Worm (Caenorhabditis elegans) whole organism, L1 larva: ENCODE results near the gene dnpp-1.
A peak's percentile ranks its signal among the peaks of the same experiment; 100 is the strongest.

Source experiments
- lsy-2 ChIP-seq, 2 experiments: fragments of 150-350 bp; optimal IDR thresholded peaks; 2 replicates each; lab custom pipeline; 2014; ENCODE audit warnings: missing biosample characterization in 2 of 2, missing genetic modification characterization in 2 of 2
- zag-1 ChIP-seq: fragments of 150-350 bp; optimal IDR thresholded peaks from 2 replicates; lab custom pipeline; 2014; ENCODE audit warnings: missing biosample characterization, missing genetic modification characterization

DNA sequence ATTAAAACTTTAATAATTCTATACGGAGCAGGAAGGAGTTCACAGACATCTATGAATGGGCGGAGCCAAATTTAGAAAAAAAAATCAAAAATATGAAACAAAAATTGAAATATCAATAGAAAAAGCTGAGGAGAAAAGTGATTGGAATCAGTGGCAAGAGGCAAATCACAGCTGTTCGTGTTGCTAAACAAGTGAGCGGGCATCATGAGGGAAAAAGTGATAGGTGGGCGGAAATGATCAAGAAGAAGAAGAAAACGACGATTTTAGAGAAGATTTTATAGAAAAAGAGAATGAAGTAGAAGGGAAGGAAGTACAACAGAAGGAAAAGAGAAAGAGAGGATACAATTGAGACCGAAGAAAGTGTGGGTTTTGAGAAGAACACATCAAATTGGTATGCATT, 35.0 kb upstream of the dnpp-1 start:
- TF ChIP-seq zag-1 (tag; lab: Kevin White, UChicago) (no peak), lsy-2 (tag; optimal IDR thresholded peaks at IDR 0.05; lab: Kevin White, UChicago) (peak in 1 of 2 experiments; percentile 7)
